Fruit fly (Drosophila melanogaster) whole organism, embryonic: ENCODE measurements around the gene cbt.

Experiments
- ATbp ChIP-seq: fragments of 200-800 bp; sonication (Bioruptor generic); optimal IDR thresholded peaks from 2 replicates; lab custom pipeline; 2017; ENCODE audit warnings: missing biosample characterization, mild to moderate bottlenecking, missing genetic modification characterization, missing genetic modification reagents
- BEAF-32 ChIP-seq: fragments of 200-800 bp; sonication (Bioruptor generic); optimal IDR thresholded peaks from 3 replicates; lab custom pipeline; 2017; ENCODE audit warnings: missing biosample characterization, missing genetic modification characterization, mild to moderate bottlenecking, moderate library complexity, missing genetic modification reagents
- CG12219 ChIP-seq: fragments of 200-800 bp; sonication (Bioruptor generic); optimal IDR thresholded peaks from 3 replicates; lab custom pipeline; 2018; ENCODE audit warnings: missing biosample characterization, mild to moderate bottlenecking, missing genetic modification characterization
- CG17612 ChIP-seq: fragments of 200-800 bp; sonication (Bioruptor generic); IDR thresholded peaks from 2 replicates; pipeline ENCODE4 v1.3.6; 2022; ENCODE audit warnings: missing biosample characterization, missing genetic modification characterization
- CG18476 ChIP-seq: fragments of 200-800 bp; sonication (Bioruptor generic); optimal IDR thresholded peaks from 2 replicates; lab custom pipeline; 2016; ENCODE audit warnings: missing biosample characterization, mild to moderate bottlenecking, missing genetic modification characterization
- CG2116 ChIP-seq: fragments of 200-800 bp; sonication (Bioruptor generic); optimal IDR thresholded peaks from 3 replicates; lab custom pipeline; 2018; ENCODE audit warnings: missing biosample characterization, mild to moderate bottlenecking, missing genetic modification characterization
- CG33557 ChIP-seq: fragments of 200-800 bp; sonication (Bioruptor generic); optimal IDR thresholded peaks from 2 replicates; lab custom pipeline; 2019; ENCODE audit warnings: missing biosample characterization, mild to moderate bottlenecking, missing genetic modification characterization, moderate library complexity
- CG34224 ChIP-seq: fragments of 200-800 bp; sonication (Bioruptor generic); IDR thresholded peaks from 3 replicates; pipeline ENCODE4 v1.3.6; 2022; ENCODE audit warnings: missing biosample characterization, missing genetic modification characterization; ENCODE audit not compliant: partially characterized antibody
- CG3847 ChIP-seq: fragments of 200-800 bp; sonication (Bioruptor generic); IDR thresholded peaks from 2 replicates; pipeline ENCODE4 v1.3.6; 2022; ENCODE audit warnings: missing biosample characterization, missing genetic modification characterization
- CG4617 ChIP-seq: fragments of 200-800 bp; sonication (Bioruptor generic); optimal IDR thresholded peaks from 3 replicates; lab custom pipeline; 2016; ENCODE audit warnings: missing biosample characterization, missing genetic modification characterization, borderline replicate concordance
- CkIIα-i1 ChIP-seq: fragments of 200-800 bp; sonication (Bioruptor generic); IDR thresholded peaks from 2 replicates; pipeline ENCODE4 v1.3.6; 2022; ENCODE audit warnings: missing biosample characterization, missing genetic modification characterization
- Doc2 ChIP-seq: fragments of 200-800 bp; sonication (Bioruptor generic); IDR thresholded peaks from 2 replicates; pipeline ENCODE4 v1.3.6; 2022; ENCODE audit warnings: missing biosample characterization, missing genetic modification characterization
- Dp ChIP-seq: fragments of 200-800 bp; sonication (Bioruptor generic); optimal IDR thresholded peaks from 2 replicates; lab custom pipeline; 2018; ENCODE audit warnings: missing biosample characterization, mild to moderate bottlenecking, missing genetic modification characterization, moderate library complexity
- E2f1 ChIP-seq: fragments of 200-800 bp; sonication (Bioruptor generic); IDR thresholded peaks from 2 replicates; pipeline ENCODE4 v1.3.6; 2022; ENCODE audit warnings: missing biosample characterization, missing genetic modification characterization
- Elba2 ChIP-seq: fragments of 200-800 bp; sonication (Bioruptor generic); optimal IDR thresholded peaks from 3 replicates; lab custom pipeline; 2016; ENCODE audit warnings: missing biosample characterization, missing genetic modification characterization
- Ets97D ChIP-seq: fragments of 200-800 bp; sonication (Bioruptor generic); optimal IDR thresholded peaks from 3 replicates; lab custom pipeline; 2016; ENCODE audit warnings: missing biosample characterization, missing genetic modification characterization
- HmgZ ChIP-seq: fragments of 200-800 bp; sonication (Bioruptor generic); optimal IDR thresholded peaks from 2 replicates; lab custom pipeline; 2018; ENCODE audit warnings: missing biosample characterization, mild to moderate bottlenecking, missing genetic modification characterization
- Hmr ChIP-seq: fragments of 200-800 bp; sonication (Bioruptor generic); optimal IDR thresholded peaks from 3 replicates; lab custom pipeline; 2017; ENCODE audit warnings: mild to moderate bottlenecking, missing biosample characterization, missing genetic modification reagents, missing genetic modification characterization
- Lhr ChIP-seq: fragments of 200-800 bp; sonication (Bioruptor generic); optimal IDR thresholded peaks from 3 replicates; lab custom pipeline; 2017; ENCODE audit warnings: mild to moderate bottlenecking, missing biosample characterization, missing genetic modification reagents, missing genetic modification characterization
- MBD-R2 ChIP-seq: fragments of 200-800 bp; sonication (Bioruptor generic); IDR thresholded peaks from 2 replicates; pipeline ENCODE4 v1.3.6; 2022; ENCODE audit warnings: missing biosample characterization, missing genetic modification characterization
- MESR4 ChIP-seq: fragments of 200-800 bp; sonication (Bioruptor generic); optimal IDR thresholded peaks from 2 replicates; lab custom pipeline; 2018; ENCODE audit warnings: missing biosample characterization, mild to moderate bottlenecking, missing genetic modification characterization, moderate library complexity
- Med ChIP-seq: fragments of 200-800 bp; sonication (Bioruptor generic); peaks from one replicate; lab custom pipeline; 2016; ENCODE audit warnings: missing biosample characterization, missing genetic modification characterization, mild to moderate bottlenecking, inconsistent platforms, moderate library complexity
- Myb ChIP-seq: fragments of 200-800 bp; sonication (Bioruptor generic); optimal IDR thresholded peaks from 2 replicates; lab custom pipeline; 2016; ENCODE audit warnings: missing biosample characterization, missing genetic modification characterization
- Nf-YC ChIP-seq: fragments of 200-800 bp; optimal IDR thresholded peaks from 3 replicates; lab custom pipeline; 2019; ENCODE audit warnings: missing biosample characterization, mild to moderate bottlenecking, missing genetic modification characterization, moderate library complexity
- NfI ChIP-seq: fragments of 200-800 bp; sonication (Bioruptor generic); optimal IDR thresholded peaks from 3 replicates; lab custom pipeline; 2018; ENCODE audit warnings: missing biosample characterization, mild to moderate bottlenecking, missing genetic modification characterization, moderate library complexity
- Pdp1 ChIP-seq, 2 experiments: fragments of 200-800 bp; sonication (Bioruptor generic); optimal IDR thresholded peaks; 3 replicates each; lab custom pipeline; 2016; ENCODE audit warnings: missing biosample characterization in 2 of 2, missing genetic modification characterization in 2 of 2, mild to moderate bottlenecking in 1 of 2, moderate library complexity in 1 of 2
- Scr ChIP-seq: fragments of 200-800 bp; sonication (Bioruptor generic); IDR thresholded peaks from 2 replicates; pipeline ENCODE4 v1.3.6; 2022; ENCODE audit warnings: missing biosample characterization, missing genetic modification characterization; ENCODE audit not compliant: partially characterized antibody
- Sin3A ChIP-seq: fragments of >200 bp; optimal IDR thresholded peaks from 2 replicates; lab custom pipeline; 2018
- Sox100B ChIP-seq: fragments of 200-800 bp; sonication (Bioruptor generic); optimal IDR thresholded peaks from 3 replicates; lab custom pipeline; 2018; ENCODE audit warnings: missing biosample characterization, mild to moderate bottlenecking, missing genetic modification characterization
- Stat92E ChIP-seq, 3 experiments: fragments of >200 bp in 2 of 3; fragments of 200-800 bp in 1 of 3; sonication (Bioruptor generic) in 1 of 3; optimal IDR thresholded peaks; 2 replicates each; lab custom pipeline; 2017 to 2019; ENCODE audit warnings: missing biosample characterization in 3 of 3, missing genetic modification characterization in 3 of 3, mild to moderate bottlenecking in 1 of 3, moderate library complexity in 1 of 3
- ara ChIP-seq: fragments of 200-800 bp; sonication (Bioruptor generic); IDR thresholded peaks from 2 replicates; pipeline ENCODE4 v1.3.6; 2022; ENCODE audit warnings: missing biosample characterization, missing genetic modification characterization
- bowl ChIP-seq: fragments of 200-800 bp; sonication (Bioruptor generic); IDR thresholded peaks from 2 replicates; pipeline ENCODE4 v1.3.6; 2022; ENCODE audit warnings: missing biosample characterization, missing genetic modification characterization
- ind ChIP-seq: fragments of 200-800 bp; sonication (Bioruptor generic); optimal IDR thresholded peaks from 3 replicates; lab custom pipeline; 2016; ENCODE audit warnings: missing biosample characterization, missing genetic modification characterization
- insv ChIP-seq, 2 experiments: fragments of 200-800 bp; sonication (Bioruptor generic); optimal IDR thresholded peaks; 3 replicates each; lab custom pipeline; 2016 to 2018; ENCODE audit warnings: missing biosample characterization in 2 of 2, missing genetic modification characterization in 2 of 2
- lbe ChIP-seq: fragments of 200-800 bp; sonication (Bioruptor generic); optimal IDR thresholded peaks from 2 replicates; lab custom pipeline; 2016; ENCODE audit warnings: missing biosample characterization, mild to moderate bottlenecking, missing genetic modification characterization
- lmd ChIP-seq: fragments of 200-800 bp; sonication (Bioruptor generic); IDR thresholded peaks from 2 replicates; pipeline ENCODE4 v1.3.6; 2022; ENCODE audit warnings: missing biosample characterization, missing genetic modification characterization
- mld ChIP-seq: fragments of 200-800 bp; sonication (Bioruptor generic); IDR thresholded peaks from 3 replicates; pipeline ENCODE4 v1.3.6; 2022; ENCODE audit warnings: missing biosample characterization, missing genetic modification characterization; ENCODE audit not compliant: partially characterized antibody
- nmo ChIP-seq: fragments of 200-800 bp; sonication (Bioruptor generic); optimal IDR thresholded peaks from 2 replicates; lab custom pipeline; 2018; ENCODE audit warnings: missing biosample characterization, mild to moderate bottlenecking, missing genetic modification characterization, moderate library complexity
- nom ChIP-seq: fragments of 200-800 bp; sonication (Bioruptor generic); optimal IDR thresholded peaks from 2 replicates; lab custom pipeline; 2017; ENCODE audit warnings: missing biosample characterization, missing genetic modification characterization, mild to moderate bottlenecking, moderate library complexity, missing genetic modification reagents
- phol ChIP-seq: fragments of 200-800 bp; sonication (Bioruptor generic); optimal IDR thresholded peaks from 3 replicates; lab custom pipeline; 2018; ENCODE audit warnings: missing biosample characterization, mild to moderate bottlenecking, missing genetic modification characterization, moderate library complexity
- psq ChIP-seq: fragments of 200-800 bp; sonication (Bioruptor generic); optimal IDR thresholded peaks from 2 replicates; lab custom pipeline; 2017; ENCODE audit warnings: missing biosample characterization, missing genetic modification characterization
- schlank ChIP-seq: fragments of 200-800 bp; sonication (Bioruptor generic); optimal IDR thresholded peaks from 2 replicates; lab custom pipeline; 2018; ENCODE audit warnings: missing biosample characterization, mild to moderate bottlenecking, missing genetic modification characterization
- sens ChIP-seq: fragments of 200-800 bp; sonication (Bioruptor generic); peaks from one replicate; lab custom pipeline; 2016; ENCODE audit warnings: missing biosample characterization, missing genetic modification characterization
- stwl ChIP-seq: fragments of 200-800 bp; sonication (Bioruptor generic); optimal IDR thresholded peaks from 3 replicates; lab custom pipeline; 2018; ENCODE audit warnings: missing biosample characterization, mild to moderate bottlenecking, missing genetic modification characterization, moderate library complexity
- tx ChIP-seq: fragments of 200-800 bp; sonication (Bioruptor generic); optimal IDR thresholded peaks from 2 replicates; lab custom pipeline; 2016; ENCODE audit warnings: missing biosample characterization, missing genetic modification characterization
- zen2 ChIP-seq: fragments of 200-800 bp; sonication (Bioruptor generic); IDR thresholded peaks from 3 replicates; pipeline ENCODE4 v1.3.6; 2022; ENCODE audit warnings: missing biosample characterization, missing genetic modification characterization; ENCODE audit not compliant: partially characterized antibody
- zf30C ChIP-seq: fragments of 200-800 bp; sonication (Bioruptor generic); optimal IDR thresholded peaks from 3 replicates; lab custom pipeline; 2018; ENCODE audit warnings: missing biosample characterization, mild to moderate bottlenecking, missing genetic modification characterization

The cbt gene

DNA sequence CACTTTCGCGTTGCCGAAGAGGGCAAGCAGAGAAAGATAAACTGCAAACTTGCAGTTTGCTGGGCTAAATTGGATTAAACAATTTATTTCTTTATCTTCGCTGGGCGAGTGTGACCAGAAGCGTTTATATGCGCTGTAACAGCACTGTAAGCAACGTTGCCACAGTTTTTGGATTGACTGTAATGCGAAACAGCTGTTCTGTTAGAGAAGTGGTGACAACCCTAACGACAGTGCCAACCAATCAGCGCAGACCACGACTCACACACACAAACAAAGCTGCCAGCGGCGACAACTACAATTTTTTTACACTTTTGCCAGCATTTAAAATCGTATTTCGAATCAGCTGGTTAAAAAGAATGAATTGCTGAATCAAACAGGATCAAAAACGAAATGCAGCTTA is 26.6 kb downstream of the cbt start, which contains the start of the genes crq and shv (continued):
- TF ChIP-seq CG2116 (GFP tag; lab: Kevin White, UChicago) (peak; percentile 42), insv (GFP tag; optimal IDR thresholded peaks at IDR 0.05; lab: Kevin White, UChicago) (peak in 1 of 2 experiments; percentile 16), Pdp1 (GFP tag; optimal IDR thresholded peaks at IDR 0.05; lab: Kevin White, UChicago) (no peak), Hmr (peak; percentile 40), Dp (GFP tag; lab: Kevin White, UChicago) (peak; percentile 47), nmo (GFP tag; lab: Kevin White, UChicago) (peak; percentile 8), HmgZ (tag; lab: Kevin White, UChicago) (peak; percentile 66), tx (GFP tag; lab: Kevin White, UChicago) (no peak), Ets97D (peak; percentile 32), zen2 (GFP tag; lab: Robert Waterston, UW) (peak; percentile 43; the same call in 2 of the 3 replicates), CG3847 (GFP tag; lab: Robert Waterston, UW) (peak; percentile 33; the same call in 1 of the 2 replicates), MBD-R2 (GFP tag; lab: Robert Waterston, UW) (peak; percentile 95), phol (tag; lab: Kevin White, UChicago) (peak; percentile 0), CG17612 (GFP tag; lab: Robert Waterston, UW) (no peak), CG12219 (GFP tag; lab: Kevin White, UChicago) (no peak), Med (GFP tag; lab: Kevin White, UChicago) (peak; percentile 72), BEAF-32 (GFP tag; lab: Kevin White, UChicago) (peak; percentile 39), Myb (GFP tag; lab: Kevin White, UChicago) (peak; percentile 54), Lhr (GFP tag; lab: Kevin White, UChicago) (peak; percentile 84), zf30C (GFP tag; lab: Kevin White, UChicago) (peak; percentile 15), CG4617 (peak; percentile 72), NfI (GFP tag; lab: Kevin White, UChicago) (no peak), schlank (tag; lab: Kevin White, UChicago) (no peak), ara (GFP tag; lab: Robert Waterston, UW) (no peak), Nf-YC (tag; lab: Kevin White, UChicago) (peak; percentile 100), psq (GFP tag; lab: Kevin White, UChicago) (no peak), Scr (peak; percentile 41; the same call in 1 of the 2 replicates), Elba2 (peak; percentile 63), stwl (tag; lab: Kevin White, UChicago) (peak; percentile 95), Sin3A (lab: Kevin White, UChicago) (peak; percentile 32), MESR4 (GFP tag; lab: Kevin White, UChicago) (peak; percentile 72), CkIIα-i1 (GFP tag; lab: Robert Waterston, UW) (no peak), CG34224 (GFP tag; lab: Robert Waterston, UW) (peak; percentile 62), Stat92E (GFP tag; optimal IDR thresholded peaks at IDR 0.05; lab: Kevin White, UChicago) (peak in 1 of 3 experiments; percentile 46), CG33557 (GFP tag; lab: Kevin White, UChicago) (peak; percentile 32)

DNA sequence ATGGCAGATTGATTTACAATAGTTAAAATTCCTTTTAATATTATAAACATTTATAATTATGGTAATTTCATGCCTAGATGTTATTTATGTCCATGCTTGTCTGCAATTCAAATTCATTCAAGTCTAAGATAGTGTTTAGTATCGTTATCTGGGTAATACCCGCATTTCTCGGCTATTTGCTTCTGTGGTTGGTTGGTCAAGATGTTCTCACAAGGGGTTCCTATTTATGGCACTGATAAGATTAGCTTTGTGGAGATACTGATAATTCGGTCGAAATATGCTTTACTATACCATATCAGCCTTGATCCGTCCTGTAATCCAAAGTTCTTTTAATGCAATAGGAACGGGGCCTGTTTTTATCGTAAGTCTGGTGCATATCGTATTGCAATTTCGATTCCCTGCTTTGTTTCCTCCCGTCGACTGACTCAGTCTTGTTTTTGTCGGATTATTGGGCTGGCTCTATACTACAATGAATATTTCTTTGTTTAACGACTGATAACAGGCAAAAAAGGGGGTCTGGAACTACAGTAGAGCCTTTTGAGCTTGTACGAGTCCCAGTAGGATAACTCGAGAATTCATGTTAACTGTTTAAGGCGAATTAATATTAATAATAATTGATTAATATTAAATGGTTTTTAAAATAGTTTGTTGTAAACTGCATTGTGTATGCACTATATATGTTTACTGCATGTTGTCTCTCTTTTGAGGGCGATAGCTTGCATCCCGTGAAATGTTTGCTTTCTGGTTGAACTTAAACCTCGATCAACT is 27.6 kb downstream of the cbt start:
- TF ChIP-seq mld (GFP tag; lab: Robert Waterston, UW) (no peak), CG3847 (GFP tag; lab: Robert Waterston, UW) (no peak), bowl (GFP tag; lab: Robert Waterston, UW) (no peak), ATbp (no peak), sens (peak; percentile 60), CG18476 (GFP tag; lab: Kevin White, UChicago) (no peak), lbe (GFP tag; lab: Kevin White, UChicago) (peak; percentile 39), ind (GFP tag; lab: Kevin White, UChicago) (no peak), psq (GFP tag; lab: Kevin White, UChicago) (no peak), lmd (GFP tag; lab: Robert Waterston, UW) (no peak), Doc2 (no peak), E2f1 (no peak), Sox100B (GFP tag; lab: Kevin White, UChicago) (no peak), CG12219 (GFP tag; lab: Kevin White, UChicago) (no peak), nom (GFP tag; lab: Kevin White, UChicago) (peak; percentile 19)
